Fruit fly (Drosophila melanogaster) whole organism, adult: Measurements from ENCODE around the gene CG14662.

ENCODE experiments used
- CG11617 ChIP-seq: fragments of 200-800 bp; sonication (Bioruptor generic); optimal IDR thresholded peaks from 2 replicates; lab custom pipeline; 2017; ENCODE audit warnings: mild to moderate bottlenecking, missing biosample characterization, missing genetic modification reagents, missing genetic modification characterization
- CG12768 ChIP-seq: fragments of 200-800 bp; sonication (Bioruptor generic); optimal IDR thresholded peaks from 2 replicates; lab custom pipeline; 2017; ENCODE audit warnings: missing biosample characterization, missing genetic modification characterization, mild to moderate bottlenecking, moderate library complexity, missing genetic modification reagents
- CG14711 ChIP-seq: fragments of 200-800 bp; sonication (Bioruptor generic); optimal IDR thresholded peaks from 2 replicates; lab custom pipeline; 2018; ENCODE audit warnings: missing biosample characterization, mild to moderate bottlenecking, missing genetic modification characterization, moderate library complexity
- CG1620 ChIP-seq: fragments of 200-800 bp; sonication (Bioruptor generic); optimal IDR thresholded peaks from 2 replicates; lab custom pipeline; 2016; ENCODE audit warnings: missing biosample characterization, missing genetic modification characterization
- CG33017 ChIP-seq: fragments of 200-800 bp; sonication (Bioruptor generic); optimal IDR thresholded peaks from 2 replicates; lab custom pipeline; 2018; ENCODE audit warnings: missing biosample characterization, mild to moderate bottlenecking, missing genetic modification characterization, moderate library complexity
- CG5204 ChIP-seq: fragments of 200-800 bp; sonication (Bioruptor generic); optimal IDR thresholded peaks from 2 replicates; lab custom pipeline; 2016; ENCODE audit warnings: missing biosample characterization, missing genetic modification characterization
- CG7045 ChIP-seq: fragments of 200-800 bp; sonication (Bioruptor generic); optimal IDR thresholded peaks from 2 replicates; lab custom pipeline; 2017; ENCODE audit warnings: missing biosample characterization, mild to moderate bottlenecking, missing genetic modification characterization
- CG7101 ChIP-seq: fragments of 200-800 bp; sonication (Bioruptor generic); optimal IDR thresholded peaks from 2 replicates; lab custom pipeline; 2018; ENCODE audit warnings: missing biosample characterization, mild to moderate bottlenecking, missing genetic modification characterization, moderate library complexity
- Clk ChIP-seq: fragments of 200-800 bp; sonication (Bioruptor generic); optimal IDR thresholded peaks from 2 replicates; lab custom pipeline; 2017; ENCODE audit warnings: missing biosample characterization, missing genetic modification characterization
- Crg-1 ChIP-seq: fragments of 200-800 bp; sonication (Bioruptor generic); optimal IDR thresholded peaks from 2 replicates; lab custom pipeline; 2016; ENCODE audit warnings: missing biosample characterization, missing genetic modification characterization
- Hr96 ChIP-seq: fragments of 200-800 bp; sonication (Bioruptor generic); optimal IDR thresholded peaks from 2 replicates; lab custom pipeline; 2016; ENCODE audit warnings: missing biosample characterization, missing genetic modification characterization
- Mnt ChIP-seq: fragments of 200-800 bp; sonication (Bioruptor generic); optimal IDR thresholded peaks from 2 replicates; lab custom pipeline; 2016; ENCODE audit warnings: missing biosample characterization, mild to moderate bottlenecking, missing genetic modification characterization
- bab1 ChIP-seq: fragments of 200-800 bp; sonication (Bioruptor generic); optimal IDR thresholded peaks from 3 replicates; lab custom pipeline; 2019; ENCODE audit warnings: missing biosample characterization, mild to moderate bottlenecking, missing genetic modification characterization, moderate library complexity
- cic ChIP-seq: fragments of 200-800 bp; sonication (Bioruptor generic); optimal IDR thresholded peaks from 2 replicates; lab custom pipeline; 2017; ENCODE audit warnings: missing biosample characterization, mild to moderate bottlenecking, missing genetic modification characterization, moderate library complexity
- cnc ChIP-seq, 2 experiments: fragments of >200 bp; optimal IDR thresholded peaks; 2 replicates each; lab custom pipeline; 2017
- kay ChIP-seq: fragments of 200-800 bp; sonication (Bioruptor generic); peaks from one replicate; lab custom pipeline; 2016; ENCODE audit warnings: missing biosample characterization, missing genetic modification characterization, borderline replicate concordance
- ovo ChIP-seq: fragments of 200-800 bp; sonication (Bioruptor generic); optimal IDR thresholded peaks from 2 replicates; lab custom pipeline; 2016; ENCODE audit warnings: missing biosample characterization, missing genetic modification characterization
- pad ChIP-seq: fragments of 200-800 bp; sonication (Bioruptor generic); optimal IDR thresholded peaks from 3 replicates; lab custom pipeline; 2017; ENCODE audit warnings: missing biosample characterization, missing genetic modification characterization, mild to moderate bottlenecking, moderate library complexity, missing genetic modification reagents
- tj ChIP-seq: fragments of 200-800 bp; sonication (Bioruptor generic); optimal IDR thresholded peaks from 3 replicates; lab custom pipeline; 2017; ENCODE audit warnings: missing biosample characterization, mild to moderate bottlenecking, missing genetic modification characterization, moderate library complexity
- toe ChIP-seq: fragments of 200-800 bp; sonication (Bioruptor generic); optimal IDR thresholded peaks from 2 replicates; lab custom pipeline; 2016; ENCODE audit warnings: missing biosample characterization, missing genetic modification characterization

Gene CG14662

DNA sequence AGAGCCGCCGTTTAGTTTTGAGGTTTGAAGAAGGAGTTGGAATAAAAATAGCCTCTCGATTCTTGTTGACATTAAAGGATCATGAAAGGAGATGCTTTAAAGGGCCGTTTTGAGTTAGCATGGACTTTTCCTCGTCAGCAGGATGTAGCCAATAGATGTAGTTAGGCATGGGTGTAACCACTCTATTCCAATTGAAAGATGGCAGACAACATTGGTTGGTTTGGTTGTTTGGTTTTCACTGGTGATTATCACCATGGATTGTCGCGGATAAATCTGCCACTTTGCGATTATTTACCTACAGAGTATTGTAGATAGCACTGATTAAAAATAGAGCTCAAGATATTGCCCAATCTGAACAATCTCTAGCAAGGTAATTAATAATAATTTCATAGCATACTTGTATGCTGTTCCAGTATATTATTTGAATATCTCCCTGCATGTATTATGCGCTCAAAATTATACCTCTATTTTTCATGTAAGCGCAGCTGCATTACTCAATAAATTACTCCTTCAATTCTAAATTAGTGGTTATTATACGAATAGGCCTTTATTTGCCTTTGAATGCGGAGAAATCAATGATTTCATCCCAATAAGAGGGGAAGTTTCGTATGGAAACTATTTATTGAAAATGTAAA is 11.0 kb downstream of the CG14662 start:
- TF ChIP-seq tj (GFP tag; lab: Kevin White, UChicago) = no peak
- no peak for TF ChIP-seq CG11617 (GFP tag; lab: Kevin White, UChicago)
- no peak for TF ChIP-seq CG7045 (GFP tag; lab: Kevin White, UChicago)
- TF ChIP-seq pad = no peak
- TF ChIP-seq CG7101 (tag; lab: Kevin White, UChicago) = no peak
- TF ChIP-seq CG33017 = no peak
- no peak for TF ChIP-seq CG12768 (GFP tag; lab: Kevin White, UChicago)
- no peak for TF ChIP-seq kay (GFP tag; lab: Kevin White, UChicago)
- no peak for TF ChIP-seq bab1 (GFP tag; lab: Kevin White, UChicago)

DNA sequence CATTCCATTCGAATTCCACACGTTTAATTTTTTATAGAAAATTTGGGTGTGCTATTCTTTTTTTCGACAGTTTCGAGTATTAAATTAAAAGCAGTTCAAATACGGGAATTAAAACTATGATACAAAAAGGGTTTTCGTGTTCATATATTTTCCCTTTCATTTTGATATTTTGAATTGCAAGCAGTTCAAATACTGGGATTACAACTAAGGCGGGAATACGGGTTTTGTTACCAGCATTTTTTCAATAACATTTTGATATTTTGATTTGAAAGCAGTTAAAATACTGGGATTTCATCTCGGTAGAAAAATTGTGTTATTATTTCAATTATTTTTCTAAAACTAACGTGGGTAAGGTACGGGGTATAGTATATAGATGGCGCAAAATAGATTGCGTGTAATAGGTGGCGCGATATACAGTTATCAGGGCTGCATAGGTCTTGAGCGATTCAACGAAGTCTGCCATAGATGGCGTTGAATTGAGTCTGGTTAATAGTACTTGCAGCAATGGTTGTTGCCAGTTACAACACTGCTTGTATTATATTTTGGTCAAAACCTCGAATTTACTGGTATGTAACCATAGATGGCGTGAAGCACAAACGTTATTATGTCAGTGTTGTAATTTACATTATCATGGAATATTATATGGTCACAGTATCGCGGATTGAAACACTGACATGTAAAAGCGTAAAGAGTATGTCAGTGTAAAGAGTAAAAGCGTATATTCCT is 13.5 kb downstream of the CG14662 start:
- TF ChIP-seq CG5204 (GFP tag; lab: Kevin White, UChicago) (no peak), CG7045 (GFP tag; lab: Kevin White, UChicago) (no peak), Clk (GFP tag; lab: Kevin White, UChicago) (no peak), CG12768 (GFP tag; lab: Kevin White, UChicago) (no peak), CG33017 (no peak), pad (peak; percentile 5), CG1620 (GFP tag; lab: Kevin White, UChicago) (peak; percentile 55), tj (GFP tag; lab: Kevin White, UChicago) (no peak), bab1 (GFP tag; lab: Kevin White, UChicago) (no peak), Mnt (GFP tag; lab: Kevin White, UChicago) (no peak), CG11617 (GFP tag; lab: Kevin White, UChicago) (no peak), CG14711 (tag; lab: Kevin White, UChicago) (peak; percentile 9), cic (GFP tag; lab: Kevin White, UChicago) (no peak), kay (GFP tag; lab: Kevin White, UChicago) (no peak), ovo (peak; percentile 14), CG7101 (tag; lab: Kevin White, UChicago) (peak; percentile 35), cnc (optimal IDR thresholded peaks at IDR 0.05; lab: Kevin White, UChicago) (no peak), Crg-1 (GFP tag; lab: Kevin White, UChicago) (peak; percentile 24), Hr96 (GFP tag; lab: Kevin White, UChicago) (peak; percentile 64), toe (GFP tag; lab: Kevin White, UChicago) (peak; percentile 54)

DNA sequence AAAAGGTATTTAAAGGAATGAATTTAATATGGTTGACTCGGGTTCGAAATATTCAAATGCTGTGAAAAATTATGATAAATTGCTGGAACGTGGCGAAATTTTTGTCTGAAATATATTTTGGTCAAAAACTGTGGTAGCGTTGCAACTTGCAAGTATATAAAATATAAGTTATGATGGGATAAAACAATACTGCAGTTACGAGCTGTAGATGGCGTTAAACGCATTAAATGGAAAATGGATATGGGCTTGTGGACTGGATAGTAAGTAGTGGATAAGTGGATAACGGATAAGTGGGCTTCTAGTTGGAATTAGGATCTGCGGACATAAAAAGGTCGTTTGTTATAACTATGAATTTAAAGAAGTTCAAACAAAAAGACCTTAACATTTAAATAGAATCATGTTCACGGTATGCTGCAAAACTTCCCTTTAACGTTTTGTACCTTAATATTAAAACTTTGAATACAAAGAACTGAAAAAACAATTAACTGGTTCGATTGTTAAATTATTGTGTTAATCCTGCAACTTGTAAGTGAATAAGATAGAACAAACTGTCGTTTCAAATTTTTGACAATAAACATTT is 14.7 kb downstream of the CG14662 start:
- TF ChIP-seq CG14711 (tag; lab: Kevin White, UChicago) = no peak
- no peak for TF ChIP-seq CG33017
- TF ChIP-seq Crg-1 (GFP tag; lab: Kevin White, UChicago) = no peak
- TF ChIP-seq CG5204 (GFP tag; lab: Kevin White, UChicago) = no peak
- TF ChIP-seq ovo = no peak
- no peak for TF ChIP-seq CG11617 (GFP tag; lab: Kevin White, UChicago)
- TF ChIP-seq cnc (optimal IDR thresholded peaks at IDR 0.05; lab: Kevin White, UChicago) = no peak

DNA sequence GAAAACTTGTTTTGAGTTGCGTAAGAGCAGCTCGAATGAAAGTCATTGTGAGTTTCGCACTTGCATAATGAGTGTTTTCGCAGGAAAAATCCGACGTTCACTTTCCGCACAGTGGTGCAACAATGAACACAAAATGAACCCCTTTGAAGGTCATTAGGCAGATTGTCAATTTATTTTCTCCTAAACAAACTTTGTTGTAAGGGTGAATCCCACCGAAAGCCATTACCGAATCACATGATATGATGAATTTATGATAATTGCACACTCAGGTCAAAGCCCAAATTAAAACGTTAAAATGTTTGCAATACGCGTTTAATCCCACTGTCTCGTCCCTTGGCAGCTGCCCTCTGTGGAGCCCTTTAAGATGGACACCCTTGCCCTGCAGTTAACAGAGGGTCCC is 16.8 kb downstream of the CG14662 start:
- TF ChIP-seq Hr96 (GFP tag; lab: Kevin White, UChicago) (no peak), toe (GFP tag; lab: Kevin White, UChicago) (no peak), Crg-1 (GFP tag; lab: Kevin White, UChicago) (no peak), CG7045 (GFP tag; lab: Kevin White, UChicago) (no peak), Clk (GFP tag; lab: Kevin White, UChicago) (no peak), CG14711 (tag; lab: Kevin White, UChicago) (no peak), kay (GFP tag; lab: Kevin White, UChicago) (no peak), CG12768 (GFP tag; lab: Kevin White, UChicago) (no peak), Mnt (GFP tag; lab: Kevin White, UChicago) (no peak), CG5204 (GFP tag; lab: Kevin White, UChicago) (no peak)

DNA sequence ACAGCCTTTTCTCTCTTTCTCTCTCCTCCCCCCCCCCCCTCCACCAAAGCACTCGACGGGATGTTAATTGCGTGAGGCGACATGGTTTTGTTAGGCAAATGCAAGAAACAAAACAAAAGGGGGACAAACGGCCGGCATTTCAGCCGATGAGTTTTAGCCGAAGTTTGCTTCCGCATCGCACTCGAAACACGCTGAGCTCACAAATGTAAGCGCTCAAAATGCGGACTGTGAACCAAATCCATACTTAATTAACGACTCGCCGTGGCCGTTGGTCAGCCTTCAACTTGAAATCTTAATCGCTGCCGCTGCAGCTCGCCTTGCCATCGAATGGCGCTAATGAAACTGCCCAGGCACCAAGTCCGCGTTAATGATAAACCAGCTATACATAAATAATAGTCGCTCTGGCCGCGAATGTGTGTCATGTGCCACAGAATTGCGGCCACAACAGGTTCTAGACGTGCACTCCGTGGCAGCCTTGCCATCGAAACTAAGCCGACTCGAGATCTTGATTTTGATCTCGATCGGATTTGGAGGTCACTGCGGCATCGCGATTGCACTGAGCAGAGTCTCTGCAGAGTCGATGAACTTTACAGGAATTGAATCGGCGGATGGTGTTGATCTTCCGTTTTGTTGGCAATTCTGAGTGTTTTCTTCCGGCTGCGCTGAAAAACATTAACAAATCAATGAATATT is 17.6 kb downstream of the CG14662 start:
- no peak for TF ChIP-seq CG7101 (tag; lab: Kevin White, UChicago)
- TF ChIP-seq ovo = no peak
- TF ChIP-seq pad = no peak
- no peak for TF ChIP-seq CG1620 (GFP tag; lab: Kevin White, UChicago)
- no peak for TF ChIP-seq CG33017
- no peak for TF ChIP-seq toe (GFP tag; lab: Kevin White, UChicago)
- TF ChIP-seq cic (GFP tag; lab: Kevin White, UChicago) = no peak
- no peak for TF ChIP-seq CG12768 (GFP tag; lab: Kevin White, UChicago)
- no peak for TF ChIP-seq bab1 (GFP tag; lab: Kevin White, UChicago)
- no peak for TF ChIP-seq Crg-1 (GFP tag; lab: Kevin White, UChicago)
- no peak for TF ChIP-seq tj (GFP tag; lab: Kevin White, UChicago)
- TF ChIP-seq CG7045 (GFP tag; lab: Kevin White, UChicago) = no peak
- TF ChIP-seq CG14711 (tag; lab: Kevin White, UChicago) = no peak
